Worm (Caenorhabditis elegans): ENCODE results near the gene slc-36.5.

- no peak for TF ChIP-seq ztf-11 (tag; optimal IDR thresholded peaks at IDR 0.05)
- TF ChIP-seq pha-4 (tag; optimal IDR thresholded peaks at IDR 0.05), result no peak
- no peak for TF ChIP-seq nhr-2 (tag; optimal IDR thresholded peaks at IDR 0.05)
- TF ChIP-seq nhr-76 (tag; optimal IDR thresholded peaks at IDR 0.05), result no peak
- peak; percentile 13 for TF ChIP-seq ces-1 (GFP tag; optimal IDR thresholded peaks at IDR 0.05)
- no peak for TF ChIP-seq unc-39 (tag; optimal IDR thresholded peaks at IDR 0.05)
- no peak for TF ChIP-seq lin-13 (tag; optimal IDR thresholded peaks at IDR 0.05)
- TF ChIP-seq unc-62 (GFP tag; optimal IDR thresholded peaks at IDR 0.05), result no peak
- no peak for TF ChIP-seq elt-3 (tag; optimal IDR thresholded peaks at IDR 0.05)
- no peak for TF ChIP-seq hlh-1 (tag; optimal IDR thresholded peaks at IDR 0.05)
Measured at ce11 chrII:6915875-6916274, 39.0 kb upstream of the slc-36.5 start, which contains the start of gene B0252.8.
